Fruit fly (Drosophila melanogaster): ENCODE data around the gene Sgs4.

DNA sequence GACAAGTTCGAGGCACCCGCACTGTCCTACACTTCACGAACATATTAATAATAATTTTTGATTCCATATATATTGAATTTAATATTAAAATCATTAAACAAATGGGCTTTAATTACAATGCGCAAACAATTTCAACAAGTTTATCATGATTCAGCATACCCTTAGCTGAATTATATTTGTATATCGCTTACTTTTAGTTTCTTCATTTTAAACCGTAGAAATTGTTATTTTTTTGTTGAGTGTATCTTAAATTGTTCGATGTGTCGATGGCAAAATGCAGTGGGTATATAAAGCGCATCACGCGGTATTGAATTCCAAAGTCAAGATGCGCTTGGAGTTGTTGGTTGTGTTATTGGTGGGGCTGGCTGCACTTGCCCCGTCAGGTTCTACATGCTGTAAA lies at the start of gene Sgs4:
- no peak for TF ChIP-seq psq (optimal IDR thresholded peaks at IDR 0.05)
- TF ChIP-seq Dll (optimal IDR thresholded peaks at IDR 0.05), result no peak
- no peak for TF ChIP-seq usp (GFP tag; optimal IDR thresholded peaks at IDR 0.05)
